Worm (Caenorhabditis elegans): ENCODE measurements around the gene tkt-1.

Gene tkt-1

ce11 chrIV:10252350-10252792, 9.0 kb downstream of the tkt-1 start (continued):
- TF ChIP-seq ceh-48 (tag; optimal IDR thresholded peaks at IDR 0.05) (no peak), ceh-24 (tag; optimal IDR thresholded peaks at IDR 0.05) (no peak), Y22D7AL.16 (tag; optimal IDR thresholded peaks at IDR 0.05) (no peak), ceh-2 (tag; optimal IDR thresholded peaks at IDR 0.05) (no peak), ceh-6 (GFP tag; optimal IDR thresholded peaks at IDR 0.05) (no peak), lin-11 (tag; optimal IDR thresholded peaks at IDR 0.05) (no peak), nhr-232 (tag; optimal IDR thresholded peaks at IDR 0.05) (no peak), ceh-34 (tag; optimal IDR thresholded peaks at IDR 0.05) (peak; percentile 2), ref-2 (tag; optimal IDR thresholded peaks at IDR 0.05) (peak; percentile 66)

ce11 chrIV:10252886-10253639, 9.7 kb downstream of the tkt-1 start:
- TF ChIP-seq C08G9.2 (tag; optimal IDR thresholded peaks at IDR 0.05) (no peak), elt-4 (tag; optimal IDR thresholded peaks at IDR 0.05) (no peak), hlh-13 (GFP tag; optimal IDR thresholded peaks at IDR 0.05) (no peak), C38D4.7 (GFP tag; optimal IDR thresholded peaks at IDR 0.05) (no peak), unc-55 (GFP tag; optimal IDR thresholded peaks at IDR 0.05) (no peak), sox-2 (GFP tag; IDR thresholded peaks at IDR 0.05) (no peak)

ce11 chrIV:10259557-10259956, 16.1 kb downstream of the tkt-1 start, which contains the start of gene F01G10.9:
F01G10.9 (minus strand) TSS chrIV:10259657.
- no peak for TF ChIP-seq pha-2 (tag; optimal IDR thresholded peaks at IDR 0.05)
- no peak for TF ChIP-seq ceh-19 (GFP tag; optimal IDR thresholded peaks at IDR 0.05)
- TF ChIP-seq ceh-34 (tag; optimal IDR thresholded peaks at IDR 0.05): no peak
- no peak for TF ChIP-seq ceh-14 (tag; optimal IDR thresholded peaks at IDR 0.05)

ce11 chrIV:10261061-10261460, 17.6 kb downstream of the tkt-1 start:
- peak; percentile 44 for TF ChIP-seq rnt-1 (tag; optimal IDR thresholded peaks at IDR 0.05)
- no peak for TF ChIP-seq ceh-48 (tag; optimal IDR thresholded peaks at IDR 0.05)
- no peak for TF ChIP-seq unc-42 (tag; optimal IDR thresholded peaks at IDR 0.05)
- TF ChIP-seq pqm-1 (tag; optimal IDR thresholded peaks at IDR 0.05): no peak
- no peak for TF ChIP-seq fax-1 (tag; optimal IDR thresholded peaks at IDR 0.05)
- TF ChIP-seq unc-86 (tag; optimal IDR thresholded peaks at IDR 0.05): no peak
- no peak for TF ChIP-seq ref-2 (tag; optimal IDR thresholded peaks at IDR 0.05)

ce11 chrIV:10269137-10269933, 25.9 kb downstream of the tkt-1 start, which contains the start of the genes nspd-7 and Y43C5A.2:
nspd-7 (minus strand) TSS chrIV:10269187.
Y43C5A.2 (plus strand) TSS chrIV:10269883.
- TF ChIP-seq dmd-4 (tag; optimal IDR thresholded peaks at IDR 0.05; ENCODE audit: borderline replicate concordance): no peak
- no peak for TF ChIP-seq syd-9 (tag; optimal IDR thresholded peaks at IDR 0.05)
- TF ChIP-seq ceh-24 (tag; optimal IDR thresholded peaks at IDR 0.05): no peak
- no peak for TF ChIP-seq F13H6.1 (tag; optimal IDR thresholded peaks at IDR 0.05)
- no peak for TF ChIP-seq ceh-19 (GFP tag; optimal IDR thresholded peaks at IDR 0.05)
- TF ChIP-seq nfya-1 (tag; optimal IDR thresholded peaks at IDR 0.05): no peak
- TF ChIP-seq madf-2 (tag; optimal IDR thresholded peaks at IDR 0.05): no peak
- TF ChIP-seq eyg-1 (tag; optimal IDR thresholded peaks at IDR 0.05): no peak
- TF ChIP-seq gmeb-2 (tag; optimal IDR thresholded peaks at IDR 0.05): no peak
- no peak for TF ChIP-seq sdc-2 (tag; optimal IDR thresholded peaks at IDR 0.05)
- TF ChIP-seq hlh-13 (GFP tag; optimal IDR thresholded peaks at IDR 0.05): no peak
- no peak for TF ChIP-seq ceh-22 (tag; optimal IDR thresholded peaks at IDR 0.05)
- TF ChIP-seq ztf-16 (tag; optimal IDR thresholded peaks at IDR 0.05): no peak
- TF ChIP-seq npax-4 (tag; optimal IDR thresholded peaks at IDR 0.05): no peak
- TF ChIP-seq sox-4 (tag; optimal IDR thresholded peaks at IDR 0.05): no peak
- no peak for TF ChIP-seq ama-1 (optimal IDR thresholded peaks at IDR 0.05)
- no peak for TF ChIP-seq ref-2 (tag; optimal IDR thresholded peaks at IDR 0.05)
- no peak for TF ChIP-seq fkh-10 (GFP tag; optimal IDR thresholded peaks at IDR 0.05)
